Fruit fly (Drosophila melanogaster): ENCODE results near the gene Skp2.

dm6 chr3R:4350199-4350598 is 12.7 kb upstream of the Skp2 start:
- no peak for TF ChIP-seq CG8478 (optimal IDR thresholded peaks at IDR 0.05)
- no peak for TF ChIP-seq pan (optimal IDR thresholded peaks at IDR 0.05)
